Worm (Caenorhabditis elegans) whole organism, L3 larva: ENCODE results near the gene nhr-213.
A peak's percentile ranks its signal among the peaks of the same experiment; 100 is the strongest.

ENCODE experiments used
- R02D3.7 ChIP-seq: fragments of 150-350 bp; optimal IDR thresholded peaks from 2 replicates; lab custom pipeline; 2014; ENCODE audit warnings: missing biosample characterization, missing genetic modification characterization
- ZK546.5 ChIP-seq: sonication (generic microtip); optimal IDR thresholded peaks from 2 replicates; lab custom pipeline; 2017; ENCODE audit warnings: missing biosample characterization, missing genetic modification characterization
- ceh-28 ChIP-seq: fragments of 150-350 bp; optimal IDR thresholded peaks from 2 replicates; lab custom pipeline; 2014; ENCODE audit warnings: missing biosample characterization, missing genetic modification reagents, missing genetic modification characterization
- ceh-9 ChIP-seq: sonication (generic microtip); optimal IDR thresholded peaks from 2 replicates; lab custom pipeline; 2018; ENCODE audit warnings: missing biosample characterization, missing genetic modification characterization
- daf-12 ChIP-seq: fragments of 150-350 bp; optimal IDR thresholded peaks from 2 replicates; lab custom pipeline; 2014; ENCODE audit warnings: missing biosample characterization, missing genetic modification reagents, missing genetic modification characterization
- egl-27 ChIP-seq: sonication (generic microtip); optimal IDR thresholded peaks from 4 replicates; lab custom pipeline; 2017; ENCODE audit warnings: missing biosample characterization, missing genetic modification reagents, missing genetic modification characterization
- elt-2 ChIP-seq: sonication (generic microtip); optimal IDR thresholded peaks from 2 replicates; lab custom pipeline; 2016; ENCODE audit warnings: missing genetic modification reagents, mild to moderate bottlenecking, missing genetic modification characterization, missing compliant biosample characterization
- elt-3 ChIP-seq, 3 experiments: fragments of 150-350 bp in 1 of 3; sonication (generic microtip) in 2 of 3; optimal IDR thresholded peaks; 2 replicates in 2 of 3; 4 replicates in 1 of 3; lab custom pipeline; 2014 to 2017; ENCODE audit warnings: missing biosample characterization in 3 of 3, missing genetic modification characterization in 3 of 3
- fkh-10 ChIP-seq: sonication (generic microtip); optimal IDR thresholded peaks from 2 replicates; lab custom pipeline; 2017; ENCODE audit warnings: missing biosample characterization, missing genetic modification reagents, missing genetic modification characterization
- fos-1 ChIP-seq: fragments of 150-350 bp; optimal IDR thresholded peaks from 2 replicates; lab custom pipeline; 2014; ENCODE audit warnings: missing biosample characterization, missing genetic modification characterization
- hmg-11 ChIP-seq: sonication (generic microtip); optimal IDR thresholded peaks from 2 replicates; lab custom pipeline; 2016; ENCODE audit warnings: missing genetic modification characterization, missing compliant biosample characterization
- jun-1 ChIP-seq: fragments of 150-350 bp; optimal IDR thresholded peaks from 2 replicates; lab custom pipeline; 2014; ENCODE audit warnings: missing biosample characterization, missing genetic modification reagents, missing genetic modification characterization
- lin-15B ChIP-seq: fragments of 150-350 bp; optimal IDR thresholded peaks from 2 replicates; lab custom pipeline; 2014; ENCODE audit warnings: missing biosample characterization, missing genetic modification characterization
- lin-39 ChIP-seq: fragments of 150-350 bp; optimal IDR thresholded peaks from 2 replicates; lab custom pipeline; 2018; ENCODE audit warnings: missing biosample characterization, missing genetic modification reagents, missing genetic modification characterization
- lsy-12 ChIP-seq: sonication (generic microtip); optimal IDR thresholded peaks from 2 replicates; lab custom pipeline; 2016; ENCODE audit warnings: mild to moderate bottlenecking, missing genetic modification characterization, missing compliant biosample characterization
- mdl-1 ChIP-seq: fragments of 150-350 bp; optimal IDR thresholded peaks from 2 replicates; lab custom pipeline; 2014; ENCODE audit warnings: missing biosample characterization, missing genetic modification characterization
- nfya-1 ChIP-seq: sonication (generic microtip); optimal IDR thresholded peaks from 2 replicates; lab custom pipeline; 2017; ENCODE audit warnings: missing genetic modification characterization, mild to moderate bottlenecking, missing compliant biosample characterization, antibody characterized with exemption, moderate library complexity; ENCODE audit not compliant: insufficient read depth
- nhr-12 ChIP-seq: fragments of 150-350 bp; optimal IDR thresholded peaks from 2 replicates; lab custom pipeline; 2014; ENCODE audit warnings: missing biosample characterization, missing genetic modification characterization
- nhr-23 ChIP-seq: fragments of 150-350 bp; optimal IDR thresholded peaks from 2 replicates; lab custom pipeline; 2014; ENCODE audit warnings: missing biosample characterization, missing genetic modification reagents, missing genetic modification characterization
- nhr-237 ChIP-seq: fragments of 150-350 bp; optimal IDR thresholded peaks from 2 replicates; lab custom pipeline; 2014; ENCODE audit warnings: missing biosample characterization, missing genetic modification characterization
- nhr-25 ChIP-seq: sonication (generic microtip); optimal IDR thresholded peaks from 2 replicates; lab custom pipeline; 2017; ENCODE audit warnings: missing biosample characterization, missing genetic modification characterization
- nhr-28 ChIP-seq: fragments of 150-350 bp; optimal IDR thresholded peaks from 2 replicates; lab custom pipeline; 2014; ENCODE audit warnings: missing biosample characterization, missing genetic modification characterization
- nhr-43 ChIP-seq: sonication (generic microtip); optimal IDR thresholded peaks from 2 replicates; lab custom pipeline; 2016; ENCODE audit warnings: mild to moderate bottlenecking, missing genetic modification characterization, missing compliant biosample characterization; ENCODE audit not compliant: poor library complexity, severe bottlenecking
- nhr-67 ChIP-seq: fragments of 150-350 bp; optimal IDR thresholded peaks from 2 replicates; lab custom pipeline; 2014; ENCODE audit warnings: missing biosample characterization, missing genetic modification characterization
- nhr-76 ChIP-seq: fragments of 150-350 bp; sonication (generic microtip); optimal IDR thresholded peaks from 5 replicates; lab custom pipeline; 2014; ENCODE audit warnings: missing biosample characterization, missing genetic modification characterization
- pha-4 ChIP-seq: fragments of 150-350 bp; optimal IDR thresholded peaks from 2 replicates; lab custom pipeline; 2014; ENCODE audit warnings: missing biosample characterization, missing genetic modification reagents, missing genetic modification characterization
- pqm-1 ChIP-seq: fragments of 150-350 bp; optimal IDR thresholded peaks from 2 replicates; lab custom pipeline; 2017; ENCODE audit warnings: missing biosample characterization, missing genetic modification characterization, inconsistent platforms
- sea-2 ChIP-seq: fragments of 150-350 bp; sonication (generic microtip); optimal IDR thresholded peaks from 4 replicates; lab custom pipeline; 2014; ENCODE audit warnings: missing biosample characterization, missing genetic modification reagents, missing genetic modification characterization
- skn-1 ChIP-seq: fragments of 150-350 bp; optimal IDR thresholded peaks from 2 replicates; lab custom pipeline; 2014; ENCODE audit warnings: missing biosample characterization, missing genetic modification characterization
- tbx-2 ChIP-seq: sonication (generic microtip); optimal IDR thresholded peaks from 2 replicates; lab custom pipeline; 2016; ENCODE audit warnings: mild to moderate bottlenecking, missing genetic modification characterization, missing compliant biosample characterization
- unc-39 ChIP-seq: sonication (generic microtip); optimal IDR thresholded peaks from 4 replicates; lab custom pipeline; 2017; ENCODE audit warnings: missing biosample characterization, missing genetic modification characterization

nhr-213 gene

DNA sequence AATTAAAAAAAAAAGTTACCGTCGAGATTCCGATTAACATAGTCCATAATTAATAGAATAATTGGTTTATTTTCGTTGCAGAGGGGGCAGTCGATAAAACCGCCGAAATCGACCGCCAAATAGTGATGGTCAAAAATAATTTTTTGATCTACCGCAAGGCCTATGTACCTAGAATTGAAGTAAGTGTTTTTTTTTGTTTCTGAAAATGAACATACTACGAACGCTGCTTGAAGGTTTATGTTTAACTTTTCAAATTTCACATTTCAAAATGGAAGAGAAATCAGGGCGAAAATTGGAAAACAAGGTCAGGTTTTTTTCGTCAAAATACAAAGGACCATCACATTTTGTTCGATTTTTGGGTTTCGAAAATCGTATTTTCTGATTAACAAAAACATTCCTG is 31.8 kb upstream of the nhr-213 start, which contains the start of gene pzf-1:
pzf-1 (minus strand) TSS at position 101 of the 400 bp plus-strand sequence.
- TF ChIP-seq elt-2 (tag; lab: Kevin White, UChicago) (no peak), elt-3 (tag; optimal IDR thresholded peaks at IDR 0.05; lab: Kevin White, UChicago) (no peak), sea-2 (GFP tag; lab: Kevin White, UChicago) (no peak), lin-39 (tag; lab: Kevin White, UChicago) (no peak), tbx-2 (tag; lab: Kevin White, UChicago) (no peak), fkh-10 (no peak), ceh-9 (tag; lab: Kevin White, UChicago) (no peak), nhr-237 (no peak), nhr-23 (tag; lab: Kevin White, UChicago) (no peak)

DNA sequence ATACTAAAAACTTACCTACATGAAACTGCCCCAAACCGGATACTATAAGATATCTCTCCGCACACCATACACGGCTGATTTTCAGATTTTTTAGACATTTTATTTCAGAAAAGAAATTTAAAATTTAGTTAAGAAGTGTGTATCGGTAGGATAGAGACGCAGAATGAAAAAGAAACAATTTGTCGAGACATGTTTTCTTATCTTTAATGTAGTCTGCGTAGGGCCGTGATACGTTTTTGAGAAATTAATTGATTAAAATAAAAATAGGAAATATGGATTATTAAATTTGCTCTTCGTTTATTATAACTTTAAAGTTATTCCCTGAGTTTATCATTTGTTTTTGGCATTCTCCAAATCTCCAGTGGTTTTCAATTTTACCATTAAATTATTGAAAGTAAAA is 27.7 kb upstream of the nhr-213 start, which contains the start of gene nhr-108:
nhr-108 (minus strand) TSS at position 166 of the 400 bp plus-strand sequence.
- peak; percentile 42 for TF ChIP-seq elt-2 (tag; lab: Kevin White, UChicago)
- no peak for TF ChIP-seq unc-39 (tag; lab: Kevin White, UChicago)

DNA sequence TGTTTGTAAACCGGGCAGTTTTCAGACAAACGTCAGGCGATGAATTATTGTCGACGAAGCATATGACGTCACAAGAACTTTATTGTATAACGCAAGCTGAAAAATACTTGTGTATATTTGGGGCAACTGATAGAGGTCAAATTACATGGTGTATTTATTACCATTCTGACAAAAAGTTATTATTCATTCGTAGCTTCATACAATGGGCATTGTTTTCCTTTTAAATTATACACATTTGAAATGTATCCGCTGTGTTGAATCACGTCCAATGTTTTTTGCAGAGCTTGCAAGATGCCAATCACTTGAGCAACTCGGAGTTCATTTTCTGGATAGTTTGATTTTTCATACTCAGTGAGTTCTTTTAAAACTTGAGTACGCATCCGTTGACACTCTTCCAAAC is 26.4 kb upstream of the nhr-213 start, which contains the start of gene F35E8.13:
F35E8.13 (plus strand) TSS at position 301 of the 400 bp plus-strand sequence.
- TF ChIP-seq ZK546.5 (tag; lab: Kevin White, UChicago): no peak
- no peak for TF ChIP-seq pha-4 (tag; lab: Kevin White, UChicago)
- no peak for TF ChIP-seq hmg-11 (tag; lab: Kevin White, UChicago)
- no peak for TF ChIP-seq ceh-28 (tag; lab: Kevin White, UChicago)
- TF ChIP-seq skn-1 (tag; lab: Kevin White, UChicago): no peak
- no peak for TF ChIP-seq nhr-25 (tag; lab: Kevin White, UChicago)
- TF ChIP-seq jun-1 (tag; lab: Kevin White, UChicago): no peak
- TF ChIP-seq nhr-67: no peak
- TF ChIP-seq tbx-2 (tag; lab: Kevin White, UChicago): no peak
- TF ChIP-seq lin-15B (tag; lab: Kevin White, UChicago): no peak
- no peak for TF ChIP-seq lsy-12 (tag; lab: Kevin White, UChicago)
- TF ChIP-seq nhr-28 (tag; lab: Kevin White, UChicago): no peak
- TF ChIP-seq nhr-76 (tag; lab: Kevin White, UChicago): no peak
- no peak for TF ChIP-seq mdl-1 (tag; lab: Kevin White, UChicago)
- TF ChIP-seq, all 47 proteins: peak for 0

DNA sequence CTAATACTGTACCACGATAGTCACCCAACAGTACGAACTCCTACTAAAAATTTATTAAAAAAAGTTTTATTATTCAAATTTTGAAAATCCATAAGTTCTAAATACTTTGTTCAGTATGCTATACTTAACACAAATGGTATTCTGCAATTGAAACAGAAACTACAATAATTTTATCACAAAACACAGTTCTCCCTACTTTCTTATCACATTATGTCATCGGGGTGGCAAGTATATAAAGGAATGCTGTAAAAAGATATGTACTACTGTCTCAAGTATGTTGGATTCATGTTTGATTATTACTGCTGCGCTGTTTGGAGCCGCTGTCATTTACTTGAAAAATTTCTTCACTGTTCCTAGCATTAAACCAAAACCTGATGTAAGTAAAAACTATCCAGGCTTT is 24.5 kb upstream of the nhr-213 start, which contains the start of gene cdr-1:
cdr-1 (plus strand) TSS at position 208 of the 400 bp plus-strand sequence.
- TF ChIP-seq daf-12 (tag; lab: Kevin White, UChicago) (no peak), pqm-1 (peak; percentile 38), elt-2 (tag; lab: Kevin White, UChicago) (peak; percentile 46)

DNA sequence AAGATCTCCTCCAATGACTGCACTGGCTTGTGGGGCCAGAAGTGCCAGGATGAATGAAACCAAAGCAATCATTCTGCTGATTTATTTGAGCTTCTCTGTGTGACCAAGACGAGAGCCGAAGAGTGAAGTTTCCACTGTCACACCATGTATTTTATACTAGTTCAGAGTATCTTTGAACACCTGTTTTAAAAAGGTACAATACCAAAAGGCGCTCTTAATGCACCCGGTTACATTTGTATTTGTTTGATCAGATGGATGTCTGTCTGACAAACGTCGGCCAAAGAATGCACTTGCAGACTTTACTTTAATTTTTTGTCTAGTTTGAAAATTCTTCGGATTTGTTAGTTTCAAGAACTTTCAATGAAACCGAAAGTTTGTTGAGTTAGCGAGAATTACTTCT is 23.7 kb upstream of the nhr-213 start, which contains the start of gene F35E8.10:
F35E8.10 (minus strand) TSS at position 101 of the 400 bp plus-strand sequence.
- TF ChIP-seq nhr-12 (tag; lab: Kevin White, UChicago) (no peak), nhr-28 (tag; lab: Kevin White, UChicago) (no peak), jun-1 (tag; lab: Kevin White, UChicago) (no peak), ceh-28 (tag; lab: Kevin White, UChicago) (no peak), nhr-237 (no peak), egl-27 (tag; lab: Kevin White, UChicago) (no peak), fos-1 (tag; lab: Kevin White, UChicago) (no peak), R02D3.7 (tag; lab: Kevin White, UChicago) (no peak), skn-1 (tag; lab: Kevin White, UChicago) (no peak), nhr-43 (tag; lab: Kevin White, UChicago) (no peak)

DNA sequence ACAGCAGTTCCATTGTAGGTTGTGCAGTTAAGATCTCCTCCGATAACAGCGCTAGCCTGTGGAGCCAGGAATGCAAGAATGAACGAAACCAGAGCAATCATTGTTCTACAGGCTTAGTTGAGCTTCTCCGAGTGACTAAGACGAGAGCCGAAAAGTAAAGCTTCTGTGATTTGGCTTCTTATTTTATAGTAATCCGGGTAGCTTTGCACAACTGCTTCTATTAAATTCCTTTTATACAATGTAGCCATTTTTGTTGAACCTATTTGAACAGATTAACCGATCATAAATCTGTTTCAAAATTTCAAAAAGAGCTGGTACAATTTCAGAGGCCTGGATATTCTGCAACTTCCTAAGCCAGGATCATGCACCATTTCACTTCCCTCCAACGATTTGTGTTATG is 20.9 kb upstream of the nhr-213 start, which contains the start of gene F35E8.9:
F35E8.9 (minus strand) TSS at position 101 of the 400 bp plus-strand sequence.
- no peak for TF ChIP-seq nfya-1
- no peak for TF ChIP-seq daf-12 (tag; lab: Kevin White, UChicago)
- TF ChIP-seq, all 47 proteins: peak for 0
